Worm (Caenorhabditis elegans): Measurements from ENCODE around the gene glb-28.

Gene glb-28

ce11 chrX:15354938-15355337 is 37.9 kb upstream of the glb-28 start, which contains the start of gene nfki-1:
nfki-1 (plus strand) TSS chrX:15355238.
- TF ChIP-seq sup-37 (GFP tag; optimal IDR thresholded peaks at IDR 0.05), result no peak
- TF ChIP-seq C04F5.9 (tag; optimal IDR thresholded peaks at IDR 0.05), result no peak
- TF ChIP-seq ces-1 (GFP tag; optimal IDR thresholded peaks at IDR 0.05), result no peak
- no peak for TF ChIP-seq aly-2 (tag; optimal IDR thresholded peaks at IDR 0.05)
- no peak for TF ChIP-seq vab-15 (tag; optimal IDR thresholded peaks at IDR 0.05)
- TF ChIP-seq snu-23 (GFP tag; optimal IDR thresholded peaks at IDR 0.05), result no peak
- TF ChIP-seq jun-1 (tag; optimal IDR thresholded peaks at IDR 0.05), result no peak
- TF ChIP-seq dsc-1 (tag; optimal IDR thresholded peaks at IDR 0.05), result no peak
- TF ChIP-seq ztf-4 (tag; optimal IDR thresholded peaks at IDR 0.05), result no peak
- TF ChIP-seq sptf-1 (tag; optimal IDR thresholded peaks at IDR 0.05), result no peak
- TF ChIP-seq unc-130 (tag; optimal IDR thresholded peaks at IDR 0.05), result no peak
- TF ChIP-seq mep-1 (tag; optimal IDR thresholded peaks at IDR 0.05), result no peak

DNA sequence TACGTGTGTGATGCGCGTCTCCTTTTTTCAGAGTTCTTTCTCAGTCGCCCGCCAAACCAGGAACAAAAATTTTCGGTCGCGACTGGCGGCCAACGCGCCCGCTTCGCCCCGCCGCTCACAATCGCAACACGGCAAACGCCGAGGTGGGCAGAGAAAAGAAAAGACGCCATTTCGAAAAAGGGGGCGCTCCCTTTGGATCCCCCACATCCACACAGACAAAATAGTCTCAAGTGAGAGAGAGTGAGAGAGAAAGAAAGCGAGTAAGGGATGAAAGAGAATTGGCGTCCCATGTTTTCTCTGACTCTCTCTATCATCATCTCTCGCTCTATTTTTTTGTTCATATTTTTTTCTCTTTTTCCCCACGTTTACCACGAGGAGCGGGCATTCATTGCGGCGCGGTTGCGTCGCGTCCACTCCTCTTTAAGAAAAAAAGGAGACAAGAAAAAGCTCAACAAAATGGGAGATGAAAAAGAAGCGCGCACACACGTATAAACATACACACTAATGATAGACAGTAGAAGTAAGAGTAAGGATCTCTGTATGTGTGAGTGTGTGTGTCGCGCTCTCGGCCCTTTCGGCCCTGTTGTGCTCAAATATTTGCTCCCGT is 36.9 kb upstream of the glb-28 start:
- peak; percentile 75 for TF ChIP-seq rnt-1 (tag; optimal IDR thresholded peaks at IDR 0.05)
- peak; percentile 70 for TF ChIP-seq fos-1 (tag; optimal IDR thresholded peaks at IDR 0.05)
- no peak for TF ChIP-seq nhr-12 (tag; optimal IDR thresholded peaks at IDR 0.05)
- peak; percentile 86 for TF ChIP-seq skn-1 (tag; optimal IDR thresholded peaks at IDR 0.05)
- TF ChIP-seq pax-3 (tag; optimal IDR thresholded peaks at IDR 0.05), result peak; percentile 81
- peak; percentile 94 for TF ChIP-seq snu-23 (GFP tag; optimal IDR thresholded peaks at IDR 0.05)
- peak; percentile 82 for TF ChIP-seq pag-3 (tag; optimal IDR thresholded peaks at IDR 0.05; ENCODE audit: borderline replicate concordance, insufficient read depth)
- TF ChIP-seq nhr-90 (tag; optimal IDR thresholded peaks at IDR 0.05; ENCODE audit: poor library complexity), result peak; percentile 66
- TF ChIP-seq sox-4 (tag; optimal IDR thresholded peaks at IDR 0.05), result peak; percentile 38
- TF ChIP-seq isw-1 (GFP tag; IDR thresholded peaks at IDR 0.05), result peak; percentile 70
- TF ChIP-seq hlh-17 (GFP tag; optimal IDR thresholded peaks at IDR 0.05; ENCODE audit: borderline replicate concordance), result no peak
- no peak for TF ChIP-seq ceh-63 (GFP tag; optimal IDR thresholded peaks at IDR 0.05)
- TF ChIP-seq C04F5.9 (tag; optimal IDR thresholded peaks at IDR 0.05), result peak; percentile 36
- TF ChIP-seq efl-3 (GFP tag; optimal IDR thresholded peaks at IDR 0.05), result no peak
- peak; percentile 44 for TF ChIP-seq zip-4 (GFP tag; optimal IDR thresholded peaks at IDR 0.05)
- peak; percentile 17 for TF ChIP-seq snpc-4 (tag; optimal IDR thresholded peaks at IDR 0.05)
- peak; percentile 89 for TF ChIP-seq zag-1 (tag; optimal IDR thresholded peaks at IDR 0.05)
- peak; percentile 74 for TF ChIP-seq irx-1 (tag; optimal IDR thresholded peaks at IDR 0.05)
- peak; percentile 75 for TF ChIP-seq C16A3.4 (tag; optimal IDR thresholded peaks at IDR 0.05)
- no peak for TF ChIP-seq elt-2 (tag; optimal IDR thresholded peaks at IDR 0.05)
- peak; percentile 88 for TF ChIP-seq swsn-7 (tag; optimal IDR thresholded peaks at IDR 0.05)
- TF ChIP-seq ceh-88 (GFP tag; IDR thresholded peaks at IDR 0.05), result peak; percentile 62
- peak; percentile 78 for TF ChIP-seq ceh-8 (GFP tag; optimal IDR thresholded peaks at IDR 0.05)
- peak; percentile 75 for TF ChIP-seq nhr-237 (tag; optimal IDR thresholded peaks at IDR 0.05)
- no peak for TF ChIP-seq ztf-11 (tag; optimal IDR thresholded peaks at IDR 0.05)
- no peak for TF ChIP-seq C34B4.2 (tag; optimal IDR thresholded peaks at IDR 0.05)
- peak; percentile 85 for TF ChIP-seq egl-13 (tag; optimal IDR thresholded peaks at IDR 0.05)
- TF ChIP-seq dpl-1 (GFP tag; optimal IDR thresholded peaks at IDR 0.05), result peak; percentile 11 to 44 (median 28)
- TF ChIP-seq mdl-1 (tag; optimal IDR thresholded peaks at IDR 0.05), result peak; percentile 75 to 80
- peak; percentile 61 for TF ChIP-seq ces-1 (GFP tag; optimal IDR thresholded peaks at IDR 0.05)
- TF ChIP-seq nhr-77 (tag; optimal IDR thresholded peaks at IDR 0.05), result peak; percentile 88
- peak; percentile 91 for TF ChIP-seq tbx-2 (tag; optimal IDR thresholded peaks at IDR 0.05)
- TF ChIP-seq nhr-28 (tag; optimal IDR thresholded peaks at IDR 0.05), result no peak
- peak; percentile 76 for TF ChIP-seq xbp-1 (tag; optimal IDR thresholded peaks at IDR 0.05)
- no peak for TF ChIP-seq Y116A8C.19 (tag; optimal IDR thresholded peaks at IDR 0.05; ENCODE audit: borderline replicate concordance)
- TF ChIP-seq egl-27 (tag; optimal IDR thresholded peaks at IDR 0.05), result peak; percentile 21 to 87
- peak; percentile 49 for TF ChIP-seq fkh-4 (tag; optimal IDR thresholded peaks at IDR 0.05; ENCODE audit: borderline replicate concordance)
- TF ChIP-seq lin-14 (GFP tag; optimal IDR thresholded peaks at IDR 0.05), result peak; percentile 99
- peak; percentile 91 for TF ChIP-seq jun-1 (tag; optimal IDR thresholded peaks at IDR 0.05)
- TF ChIP-seq alr-1 (tag; optimal IDR thresholded peaks at IDR 0.05; ENCODE audit: borderline replicate concordance), result no peak
- TF ChIP-seq tlp-1 (tag; optimal IDR thresholded peaks at IDR 0.05), result no peak
